Worm (Caenorhabditis elegans) whole organism, L4 larva: ENCODE measurements around the gene F14F7.4.
A peak's percentile ranks its signal among the peaks of the same experiment; 100 is the strongest.

Experiments
- F37D6.2 ChIP-seq: sonication (generic microtip); optimal IDR thresholded peaks from 2 replicates; lab custom pipeline; 2016; ENCODE audit warnings: mild to moderate bottlenecking, missing genetic modification characterization, missing compliant biosample characterization
- F49E8.2 ChIP-seq: sonication (generic microtip); optimal IDR thresholded peaks from 2 replicates; lab custom pipeline; 2016; ENCODE audit warnings: missing compliant biosample characterization, mild to moderate bottlenecking, missing genetic modification characterization, borderline replicate concordance
- R02D3.7 ChIP-seq: fragments of 150-350 bp; sonication (generic microtip); optimal IDR thresholded peaks from 3 replicates; lab custom pipeline; 2014; ENCODE audit warnings: missing biosample characterization, missing genetic modification characterization
- Y5F2A.4 ChIP-seq: fragments of 200-800 bp; sonication (Bioruptor generic); optimal IDR thresholded peaks from 2 replicates; lab custom pipeline; 2018; ENCODE audit warnings: mild to moderate bottlenecking, missing genetic modification characterization, missing compliant biosample characterization
- ZK546.5 ChIP-seq, 2 experiments: sonication (generic microtip); optimal IDR thresholded peaks; 2 replicates each; lab custom pipeline; 2017; ENCODE audit warnings: missing biosample characterization in 2 of 2, missing genetic modification characterization in 2 of 2
- aly-2 ChIP-seq: sonication (generic microtip); optimal IDR thresholded peaks from 2 replicates; lab custom pipeline; 2018; ENCODE audit warnings: missing biosample characterization, missing genetic modification characterization
- ama-1 ChIP-seq: fragments of 150-350 bp; optimal IDR thresholded peaks from 2 replicates; lab custom pipeline; 2014; ENCODE audit warnings: inconsistent platforms, mixed read lengths
- attf-4 ChIP-seq: sonication (generic microtip); optimal IDR thresholded peaks from 3 replicates; lab custom pipeline; 2017; ENCODE audit warnings: missing biosample characterization, missing genetic modification characterization
- ceh-44 ChIP-seq: fragments of 200-800 bp; sonication (Bioruptor generic); IDR thresholded peaks from 2 replicates; pipeline ENCODE4 v1.3.6; 2022; ENCODE audit warnings: missing genetic modification reagents, missing genetic modification characterization, missing compliant biosample characterization
- ceh-62 ChIP-seq: sonication (generic microtip); optimal IDR thresholded peaks from 2 replicates; lab custom pipeline; 2017; ENCODE audit warnings: missing biosample characterization, missing genetic modification characterization
- ceh-82 ChIP-seq: sonication (generic microtip); optimal IDR thresholded peaks from 2 replicates; lab custom pipeline; 2017; ENCODE audit warnings: missing biosample characterization, missing genetic modification characterization
- cey-2 ChIP-seq: sonication (generic microtip); optimal IDR thresholded peaks from 3 replicates; lab custom pipeline; 2017; ENCODE audit warnings: missing genetic modification characterization, mild to moderate bottlenecking, missing compliant biosample characterization, antibody characterized with exemption, borderline replicate concordance; ENCODE audit not compliant: insufficient read depth
- daf-12 ChIP-seq: fragments of 150-350 bp; optimal IDR thresholded peaks from 2 replicates; lab custom pipeline; 2014; ENCODE audit warnings: missing biosample characterization, missing genetic modification reagents, missing genetic modification characterization
- daf-19 ChIP-seq: fragments of 200-800 bp; sonication (Bioruptor generic); conservative IDR thresholded peaks from 2 replicates; pipeline ENCODE4 v1.3.6; 2022; ENCODE audit warnings: missing genetic modification characterization, missing compliant biosample characterization
- dmd-8 ChIP-seq: fragments of 200-800 bp; sonication (Bioruptor generic); IDR thresholded peaks from 2 replicates; pipeline ENCODE4 v1.3.6; 2022; ENCODE audit warnings: missing genetic modification characterization, missing compliant biosample characterization
- dpl-1 ChIP-seq: fragments of 150-350 bp; optimal IDR thresholded peaks from 2 replicates; lab custom pipeline; 2014; ENCODE audit warnings: missing biosample characterization, missing genetic modification reagents, missing genetic modification characterization
- duxl-1 ChIP-seq: sonication (generic microtip); optimal IDR thresholded peaks from 2 replicates; lab custom pipeline; 2016; ENCODE audit warnings: mild to moderate bottlenecking, missing genetic modification characterization, moderate library complexity, missing compliant biosample characterization; ENCODE audit not compliant: poor library complexity
- egl-43 ChIP-seq: fragments of 200-800 bp; sonication (Bioruptor generic); IDR thresholded peaks from 2 replicates; pipeline ENCODE4 v1.3.6; 2022; ENCODE audit warnings: missing genetic modification reagents, missing genetic modification characterization, missing compliant biosample characterization
- fkh-10 ChIP-seq: fragments of 150-350 bp; optimal IDR thresholded peaks from 2 replicates; lab custom pipeline; 2014; ENCODE audit warnings: missing biosample characterization, missing genetic modification reagents, missing genetic modification characterization
- hif-1 ChIP-seq, 2 experiments: sonication (generic microtip); optimal IDR thresholded peaks; 2 replicates each; lab custom pipeline; 2016 to 2017; ENCODE audit warnings: missing compliant biosample characterization in 2 of 2, missing genetic modification characterization in 2 of 2, missing genetic modification reagents in 2 of 2, missing genotype in 2 of 2, mild to moderate bottlenecking in 1 of 2
- hlh-11 ChIP-seq: fragments of 200-800 bp; sonication (Bioruptor generic); optimal IDR thresholded peaks from 2 replicates; lab custom pipeline; 2018; ENCODE audit warnings: mild to moderate bottlenecking, missing genetic modification characterization, missing compliant biosample characterization
- hmg-1.1 ChIP-seq: fragments of 200-800 bp; sonication (Bioruptor generic); IDR thresholded peaks from 2 replicates; pipeline ENCODE4 v1.3.6; 2022; ENCODE audit warnings: missing genetic modification reagents, missing genetic modification characterization, missing compliant biosample characterization
- lin-1 ChIP-seq: fragments of 200-800 bp; sonication (Bioruptor generic); IDR thresholded peaks from 2 replicates; pipeline ENCODE4 v1.3.6; 2022; ENCODE audit warnings: missing genetic modification reagents, missing genetic modification characterization, missing compliant biosample characterization
- lin-13 ChIP-seq: fragments of 150-350 bp; optimal IDR thresholded peaks from 2 replicates; lab custom pipeline; 2014; ENCODE audit warnings: missing biosample characterization, missing genetic modification reagents, missing genetic modification characterization
- lin-15B ChIP-seq: fragments of 150-350 bp; sonication (generic microtip); optimal IDR thresholded peaks from 3 replicates; lab custom pipeline; 2014; ENCODE audit warnings: missing biosample characterization, missing genetic modification characterization
- lir-3 ChIP-seq: sonication (generic microtip); optimal IDR thresholded peaks from 2 replicates; lab custom pipeline; 2016; ENCODE audit warnings: mild to moderate bottlenecking, missing genetic modification characterization, missing compliant biosample characterization
- madf-9 ChIP-seq: fragments of 200-800 bp; sonication (Bioruptor generic); conservative IDR thresholded peaks from 2 replicates; pipeline ENCODE4 v1.3.6; 2022; ENCODE audit warnings: missing genetic modification reagents, missing genetic modification characterization, missing compliant biosample characterization
- mdt-29 ChIP-seq: fragments of 200-800 bp; sonication (Bioruptor generic); IDR thresholded peaks from 2 replicates; pipeline ENCODE4 v1.3.6; 2022; ENCODE audit warnings: missing genetic modification reagents, missing genetic modification characterization, missing compliant biosample characterization
- mep-1 ChIP-seq: fragments of 150-350 bp; sonication (generic microtip); optimal IDR thresholded peaks from 3 replicates; lab custom pipeline; 2014; ENCODE audit warnings: missing biosample characterization, missing genetic modification characterization
- mxl-2 ChIP-seq: fragments of 200-800 bp; sonication (Bioruptor generic); conservative IDR thresholded peaks from 2 replicates; pipeline ENCODE4 v1.3.6; 2022; ENCODE audit warnings: missing genetic modification reagents, missing genetic modification characterization, missing compliant biosample characterization
- nhr-10 ChIP-seq: fragments of 150-350 bp; optimal IDR thresholded peaks from 2 replicates; lab custom pipeline; 2014; ENCODE audit warnings: missing biosample characterization, missing genetic modification characterization
- nhr-102 ChIP-seq: sonication (generic microtip); optimal IDR thresholded peaks from 2 replicates; lab custom pipeline; 2016; ENCODE audit warnings: mild to moderate bottlenecking, missing genetic modification characterization, moderate library complexity, missing compliant biosample characterization
- nhr-11 ChIP-seq: fragments of 150-350 bp; optimal IDR thresholded peaks from 2 replicates; lab custom pipeline; 2014; ENCODE audit warnings: missing biosample characterization, missing genetic modification characterization
- nhr-25 ChIP-seq: sonication (generic microtip); optimal IDR thresholded peaks from 2 replicates; lab custom pipeline; 2017; ENCODE audit warnings: missing genetic modification characterization, mild to moderate bottlenecking, missing compliant biosample characterization, antibody characterized with exemption, moderate library complexity, borderline replicate concordance; ENCODE audit not compliant: insufficient read depth
- nhr-77 ChIP-seq: fragments of 150-350 bp; optimal IDR thresholded peaks from 2 replicates; lab custom pipeline; 2014; ENCODE audit warnings: missing biosample characterization, missing genetic modification characterization
- pha-4 ChIP-seq, 2 experiments: fragments of 150-350 bp in 1 of 2; fragments of 200-800 bp in 1 of 2; sonication (Bioruptor generic) in 1 of 2; IDR thresholded peaks in 1 of 2; optimal IDR thresholded peaks in 1 of 2; 2 replicates each; pipeline versions ENCODE4 v1.3.6 to Lab custom; 2014 to 2022; ENCODE audit warnings: missing genetic modification characterization in 2 of 2, missing genetic modification reagents in 2 of 2, missing biosample characterization in 1 of 2, missing compliant biosample characterization in 1 of 2
- pqm-1 ChIP-seq: sonication (generic microtip); optimal IDR thresholded peaks from 2 replicates; lab custom pipeline; 2017; ENCODE audit warnings: missing biosample characterization, missing genetic modification characterization
- saeg-2 ChIP-seq: fragments of 200-800 bp; sonication (Bioruptor generic); IDR thresholded peaks from 2 replicates; pipeline ENCODE4 v1.3.6; 2022; ENCODE audit warnings: missing genetic modification reagents, missing genetic modification characterization, missing compliant biosample characterization
- sdz-12 ChIP-seq: fragments of 200-800 bp; sonication (Bioruptor generic); optimal IDR thresholded peaks from 2 replicates; lab custom pipeline; 2018; ENCODE audit warnings: mild to moderate bottlenecking, missing genetic modification characterization, missing compliant biosample characterization
- set-16 ChIP-seq: fragments of 200-800 bp; sonication (Bioruptor generic); IDR thresholded peaks from 2 replicates; pipeline ENCODE4 v1.3.6; 2022; ENCODE audit warnings: missing genetic modification reagents, missing genetic modification characterization, missing compliant biosample characterization
- spr-1 ChIP-seq: sonication (generic microtip); optimal IDR thresholded peaks from 2 replicates; lab custom pipeline; 2016; ENCODE audit warnings: mild to moderate bottlenecking, missing genetic modification characterization, missing compliant biosample characterization
- spr-3 ChIP-seq: fragments of 200-800 bp; sonication (Bioruptor generic); optimal IDR thresholded peaks from 2 replicates; lab custom pipeline; 2018; ENCODE audit warnings: mild to moderate bottlenecking, missing genetic modification characterization, missing compliant biosample characterization
- unc-130 ChIP-seq: sonication (generic microtip); optimal IDR thresholded peaks from 2 replicates; lab custom pipeline; 2016; ENCODE audit warnings: missing genetic modification reagents, missing genetic modification characterization, missing compliant biosample characterization
- unc-39 ChIP-seq: sonication (generic microtip); optimal IDR thresholded peaks from 2 replicates; lab custom pipeline; 2017; ENCODE audit warnings: missing biosample characterization, missing genetic modification characterization
- zfp-2 ChIP-seq: sonication (generic microtip); optimal IDR thresholded peaks from 2 replicates; lab custom pipeline; 2016; ENCODE audit warnings: mild to moderate bottlenecking, missing genetic modification characterization, missing compliant biosample characterization
- ztf-7 ChIP-seq: fragments of 150-350 bp; optimal IDR thresholded peaks from 2 replicates; lab custom pipeline; 2014; ENCODE audit warnings: missing biosample characterization, missing genetic modification characterization

The F14F7.4 gene

ce11 chrIII:13018619-13019018, 10.9 kb downstream of the F14F7.4 start, which contains the start of gene col-98:
Gene col-98 (plus strand): TSS chrIII:13019008.
- TF ChIP-seq nhr-10 (tag; lab: Kevin White, UChicago): no peak
- no peak for TF ChIP-seq egl-43 (GFP tag; lab: Robert Waterston, UW)
- TF ChIP-seq unc-39 (tag; lab: Kevin White, UChicago): no peak
- TF ChIP-seq F37D6.2 (tag; lab: Kevin White, UChicago): no peak
- TF ChIP-seq unc-130: no peak
- no peak for TF ChIP-seq Y5F2A.4 (GFP tag; lab: Kevin White, UChicago)
- no peak for TF ChIP-seq R02D3.7 (tag; lab: Kevin White, UChicago)
- TF ChIP-seq attf-4: no peak
- no peak for TF ChIP-seq madf-9 (GFP tag; lab: Robert Waterston, UW)
- TF ChIP-seq dmd-8 (GFP tag; lab: Robert Waterston, UW): no peak
- no peak for TF ChIP-seq nhr-11 (tag; lab: Kevin White, UChicago)
- no peak for TF ChIP-seq lin-1
- no peak for TF ChIP-seq mxl-2 (GFP tag; lab: Robert Waterston, UW)
- TF ChIP-seq hmg-1.1: no peak
- TF ChIP-seq aly-2 (tag; lab: Kevin White, UChicago): no peak
- TF ChIP-seq ceh-82 (tag; lab: Kevin White, UChicago): no peak

- TF ChIP-seq attf-4: no peak
- TF ChIP-seq duxl-1: peak; percentile 71
- no peak for TF ChIP-seq cey-2 (tag; lab: Kevin White, UChicago)
- TF ChIP-seq lir-3 (tag; lab: Kevin White, UChicago): no peak
- TF ChIP-seq nhr-25 (tag; lab: Kevin White, UChicago): peak; percentile 18
- no peak for TF ChIP-seq daf-12
- TF ChIP-seq Y5F2A.4 (GFP tag; lab: Kevin White, UChicago): peak; percentile 45
- no peak for TF ChIP-seq ZK546.5 (tag; optimal IDR thresholded peaks at IDR 0.05; lab: Kevin White, UChicago)
- TF ChIP-seq dpl-1: peak; percentile 53
- no peak for TF ChIP-seq lin-15B (tag; lab: Kevin White, UChicago)
- TF ChIP-seq ceh-62: no peak
- TF ChIP-seq pha-4 (GFP tag; IDR thresholded peaks at IDR 0.05; lab: Robert Waterston, UW): peak; percentile 73
- TF ChIP-seq pha-4 (tag; optimal IDR thresholded peaks at IDR 0.05; lab: Kevin White, UChicago): no peak
- TF ChIP-seq zfp-2 (tag; lab: Kevin White, UChicago): no peak
- TF ChIP-seq lin-13 (GFP tag; lab: Kevin White, UChicago): peak; percentile 3
- peak; percentile 54 for TF ChIP-seq hlh-11 (tag; lab: Kevin White, UChicago)
- TF ChIP-seq hif-1 (tag; optimal IDR thresholded peaks at IDR 0.05; lab: Kevin White, UChicago): peak in 1 of 2 experiments; percentile 29
- TF ChIP-seq ama-1: no peak
- peak; percentile 50 for TF ChIP-seq F49E8.2
- peak; percentile 25 for TF ChIP-seq spr-3 (GFP tag; lab: Kevin White, UChicago)
- no peak for TF ChIP-seq daf-19
- no peak for TF ChIP-seq nhr-11 (tag; lab: Kevin White, UChicago)
- 0 out of 2 replicates have a peak, but pooled peaks have one; percentile 22 for TF ChIP-seq mdt-29 (GFP tag; lab: Robert Waterston, UW)
- peak; percentile 91 for TF ChIP-seq egl-43 (GFP tag; lab: Robert Waterston, UW)
- TF ChIP-seq sdz-12 (GFP tag; lab: Kevin White, UChicago): no peak
- no peak for TF ChIP-seq pqm-1 (tag; lab: Kevin White, UChicago)
- no peak for TF ChIP-seq nhr-77 (tag; lab: Kevin White, UChicago)
- no peak for TF ChIP-seq unc-39 (tag; lab: Kevin White, UChicago)
- TF ChIP-seq nhr-102 (tag; lab: Kevin White, UChicago): peak; percentile 87
- TF ChIP-seq lin-1: 0 out of 2 replicates have a peak, but pooled peaks have one; percentile 16
- peak; percentile 60 for TF ChIP-seq mep-1 (tag; lab: Kevin White, UChicago)
- TF ChIP-seq F37D6.2 (tag; lab: Kevin White, UChicago): peak; percentile 1
- peak; percentile 58; the same call in 1 of the 2 replicates for TF ChIP-seq ceh-44
- no peak for TF ChIP-seq nhr-10 (tag; lab: Kevin White, UChicago)
- TF ChIP-seq set-16 (GFP tag; lab: Robert Waterston, UW): peak; percentile 30; the same call in 1 of the 2 replicates
- peak; percentile 50 for TF ChIP-seq ztf-7 (tag; lab: Kevin White, UChicago)
- peak; percentile 30 for TF ChIP-seq fkh-10 (GFP tag; lab: Kevin White, UChicago)
- TF ChIP-seq aly-2 (tag; lab: Kevin White, UChicago): no peak
- TF ChIP-seq spr-1 (tag; lab: Kevin White, UChicago): peak; percentile 66
- peak; percentile 65 for TF ChIP-seq saeg-2
Measured at ce11 chrIII:13015754-13016317, 13.7 kb downstream of the F14F7.4 start.
